Worm (Caenorhabditis elegans): ENCODE data around the gene unc-76.

The unc-76 gene

ce11 chrV:15058423-15058822 is 13.1 kb upstream of the unc-76 start:
- TF ChIP-seq nhr-10 (tag; optimal IDR thresholded peaks at IDR 0.05) (no peak), nhr-12 (tag; optimal IDR thresholded peaks at IDR 0.05) (no peak), crh-2 (tag; optimal IDR thresholded peaks at IDR 0.05) (no peak), mab-5 (tag; optimal IDR thresholded peaks at IDR 0.05) (no peak), nhr-11 (tag; optimal IDR thresholded peaks at IDR 0.05) (no peak), nhr-21 (tag; optimal IDR thresholded peaks at IDR 0.05) (no peak), nhr-23 (tag; optimal IDR thresholded peaks at IDR 0.05) (no peak), mdl-1 (tag; optimal IDR thresholded peaks at IDR 0.05) (no peak), mbf-1 (tag; optimal IDR thresholded peaks at IDR 0.05) (no peak), unc-55 (GFP tag; optimal IDR thresholded peaks at IDR 0.05) (no peak), fos-1 (tag; optimal IDR thresholded peaks at IDR 0.05) (no peak), lsy-2 (tag; optimal IDR thresholded peaks at IDR 0.05) (no peak)

ce11 chrV:15058965-15059364 is 12.6 kb upstream of the unc-76 start:
- no peak for TF ChIP-seq lsy-2 (tag; optimal IDR thresholded peaks at IDR 0.05)

ce11 chrV:15059534-15059933 is 12.0 kb upstream of the unc-76 start, which contains the start of the genes mcm-3 and C25D7.15:
mcm-3 (minus strand) TSS chrV:15059599.
C25D7.15 (plus strand) TSS chrV:15059808.
- no peak for TF ChIP-seq peb-1 (tag; optimal IDR thresholded peaks at IDR 0.05)
- peak; percentile 39 for TF ChIP-seq C34F6.9 (tag; optimal IDR thresholded peaks at IDR 0.05)
- peak; percentile 36 for TF ChIP-seq nhr-129 (tag; optimal IDR thresholded peaks at IDR 0.05)
- TF ChIP-seq dmd-4 (tag; optimal IDR thresholded peaks at IDR 0.05) = no peak
- peak; percentile 75 for TF ChIP-seq gmeb-1 (tag; optimal IDR thresholded peaks at IDR 0.05)

- TF ChIP-seq dmd-4 (tag; optimal IDR thresholded peaks at IDR 0.05) = no peak
- TF ChIP-seq elt-3 (tag; optimal IDR thresholded peaks at IDR 0.05) = no peak
- TF ChIP-seq crh-2 (tag; optimal IDR thresholded peaks at IDR 0.05) = no peak
- no peak for TF ChIP-seq ztf-4 (tag; optimal IDR thresholded peaks at IDR 0.05)
- TF ChIP-seq ceh-82 (tag; optimal IDR thresholded peaks at IDR 0.05) = no peak
- no peak for TF ChIP-seq nhr-21 (tag; optimal IDR thresholded peaks at IDR 0.05)
- TF ChIP-seq alr-1 (tag; optimal IDR thresholded peaks at IDR 0.05) = no peak
- TF ChIP-seq R02D3.7 (tag; optimal IDR thresholded peaks at IDR 0.05) = no peak
- TF ChIP-seq ZK546.5 (tag; optimal IDR thresholded peaks at IDR 0.05) = no peak
- TF ChIP-seq nhr-12 (tag; optimal IDR thresholded peaks at IDR 0.05) = no peak
- TF ChIP-seq unc-62 (GFP tag; optimal IDR thresholded peaks at IDR 0.05) = no peak
- TF ChIP-seq lin-39 (tag; optimal IDR thresholded peaks at IDR 0.05) = no peak
- TF ChIP-seq mdl-1 (tag; optimal IDR thresholded peaks at IDR 0.05) = no peak
Observed at ce11 chrV:15060595-15060994, 11.0 kb upstream of the unc-76 start.

- TF ChIP-seq unc-39 (tag; optimal IDR thresholded peaks at IDR 0.05) (no peak), snpc-4 (tag; optimal IDR thresholded peaks at IDR 0.05) (no peak), F13H6.1 (tag; optimal IDR thresholded peaks at IDR 0.05) (no peak), blmp-1 (tag; optimal IDR thresholded peaks at IDR 0.05; ENCODE audit: insufficient read depth) (no peak), zag-1 (tag; optimal IDR thresholded peaks at IDR 0.05) (no peak), Y55F3AM.14 (GFP tag; optimal IDR thresholded peaks at IDR 0.05) (no peak), sem-4 (tag; optimal IDR thresholded peaks at IDR 0.05) (no peak), crh-2 (tag; optimal IDR thresholded peaks at IDR 0.05) (no peak), lsy-2 (tag; optimal IDR thresholded peaks at IDR 0.05) (no peak)
Observed at ce11 chrV:15063987-15064386, 7.6 kb upstream of the unc-76 start, which contains the start of gene rap-2. rap-2 (minus strand) TSS chrV:15064087.

ce11 chrV:15065068-15065744 is 6.4 kb upstream of the unc-76 start, which contains the start of gene C25D7.9:
C25D7.9 (plus strand) TSS chrV:15065135.
- TF ChIP-seq sem-4 (tag; optimal IDR thresholded peaks at IDR 0.05) (no peak), ceh-16 (tag; optimal IDR thresholded peaks at IDR 0.05) (no peak), mdl-1 (tag; optimal IDR thresholded peaks at IDR 0.05) (no peak), peb-1 (tag; optimal IDR thresholded peaks at IDR 0.05) (no peak), lin-39 (tag; optimal IDR thresholded peaks at IDR 0.05) (no peak), lin-11 (tag; optimal IDR thresholded peaks at IDR 0.05) (no peak), nhr-12 (tag; optimal IDR thresholded peaks at IDR 0.05) (no peak), blmp-1 (tag; optimal IDR thresholded peaks at IDR 0.05; ENCODE audit: insufficient read depth) (no peak), alr-1 (tag; optimal IDR thresholded peaks at IDR 0.05) (no peak), skn-1 (tag; optimal IDR thresholded peaks at IDR 0.05) (no peak), F13H6.1 (tag; optimal IDR thresholded peaks at IDR 0.05) (peak; percentile 9), mbf-1 (tag; optimal IDR thresholded peaks at IDR 0.05) (no peak), elt-1 (tag; optimal IDR thresholded peaks at IDR 0.05) (no peak), sma-3 (GFP tag; optimal IDR thresholded peaks at IDR 0.05) (no peak), unc-55 (GFP tag; optimal IDR thresholded peaks at IDR 0.05) (peak; percentile 59), snpc-4 (tag; optimal IDR thresholded peaks at IDR 0.05) (no peak), ztf-1 (GFP tag; conservative IDR thresholded peaks at IDR 0.05) (no peak), dmd-4 (tag; optimal IDR thresholded peaks at IDR 0.05) (no peak), egl-27 (tag; optimal IDR thresholded peaks at IDR 0.05) (no peak), lsy-2 (tag; optimal IDR thresholded peaks at IDR 0.05) (peak in 1 of 2 experiments; percentile 13), crh-2 (tag; optimal IDR thresholded peaks at IDR 0.05) (no peak), Y55F3AM.14 (GFP tag; optimal IDR thresholded peaks at IDR 0.05) (no peak), zag-1 (tag; optimal IDR thresholded peaks at IDR 0.05) (peak; percentile 51), C34F6.9 (tag; optimal IDR thresholded peaks at IDR 0.05) (peak; percentile 29), nhr-11 (tag; optimal IDR thresholded peaks at IDR 0.05) (no peak), ztf-4 (tag; optimal IDR thresholded peaks at IDR 0.05) (no peak), lin-13 (GFP tag; optimal IDR thresholded peaks at IDR 0.05) (peak; percentile 36), nhr-21 (tag; optimal IDR thresholded peaks at IDR 0.05) (no peak)

Data from whole organism, L2 larva.